Fruit fly (Drosophila melanogaster): ENCODE results near the gene Ets21C.

Ets21C gene

DNA sequence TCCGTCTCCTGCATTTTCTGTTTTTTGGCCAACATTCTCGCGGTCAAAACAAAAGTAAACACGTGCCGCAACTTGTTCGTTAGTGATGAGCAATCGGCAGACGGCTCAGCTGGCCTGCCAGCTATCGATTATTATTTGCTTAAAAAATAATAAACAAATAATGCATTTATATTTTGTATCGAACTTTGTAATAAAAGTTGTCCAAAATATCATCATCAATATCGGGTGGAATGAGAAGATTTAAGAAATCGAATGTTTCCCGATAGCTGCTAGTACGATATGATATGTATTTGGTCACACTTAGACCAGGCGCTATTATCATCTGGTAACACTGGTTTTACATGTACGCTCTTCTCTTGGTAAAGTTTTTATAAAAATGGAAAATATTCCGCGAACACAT, 15.3 kb upstream of the Ets21C start, which contains the start of the genes Nle and Sf3b1 (continued):
- peak; percentile 82 for TF ChIP-seq CG4617 (GFP tag; optimal IDR thresholded peaks at IDR 0.05; ENCODE audit: borderline replicate concordance)
- TF ChIP-seq CG1529 (GFP tag; optimal IDR thresholded peaks at IDR 0.05): no peak
- no peak for TF ChIP-seq cg (GFP tag; optimal IDR thresholded peaks at IDR 0.05)
- no peak for TF ChIP-seq lab (GFP tag; optimal IDR thresholded peaks at IDR 0.05)
- no peak for TF ChIP-seq Hey (tag; optimal IDR thresholded peaks at IDR 0.05)
- TF ChIP-seq E2f2 (GFP tag; IDR thresholded peaks at IDR 0.05): peak; percentile 57
- TF ChIP-seq ind (GFP tag; optimal IDR thresholded peaks at IDR 0.05): no peak
- peak; percentile 35 for TF ChIP-seq CG8944 (GFP tag; optimal IDR thresholded peaks at IDR 0.05)
- peak; percentile 27 for TF ChIP-seq CG16863 (GFP tag; optimal IDR thresholded peaks at IDR 0.05)
- no peak for TF ChIP-seq CG1832 (GFP tag; optimal IDR thresholded peaks at IDR 0.05)
- no peak for TF ChIP-seq CG8281 (tag; optimal IDR thresholded peaks at IDR 0.05)
- no peak for TF ChIP-seq CG43689 (GFP tag; IDR thresholded peaks at IDR 0.05)
- no peak for TF ChIP-seq scrt (GFP tag; optimal IDR thresholded peaks at IDR 0.05)
- peak; percentile 13 for TF ChIP-seq maf-S (GFP tag; optimal IDR thresholded peaks at IDR 0.05)
- peak; percentile 71 for TF ChIP-seq nmo (GFP tag; optimal IDR thresholded peaks at IDR 0.05)
- no peak for TF ChIP-seq Oli (tag; optimal IDR thresholded peaks at IDR 0.05)
- no peak for TF ChIP-seq CkIIα-i1 (GFP tag; IDR thresholded peaks at IDR 0.05)
- no peak for TF ChIP-seq bcd (GFP tag; optimal IDR thresholded peaks at IDR 0.05)
- TF ChIP-seq CG4360 (GFP tag; IDR thresholded peaks at IDR 0.05): no peak
- peak; percentile 91 for TF ChIP-seq Ets65A (GFP tag)
- no peak for TF ChIP-seq tll (GFP tag; optimal IDR thresholded peaks at IDR 0.05)
- peak; percentile 80 for TF ChIP-seq CG2120 (GFP tag; optimal IDR thresholded peaks at IDR 0.05)
- peak; percentile 87 for TF ChIP-seq kah (GFP tag; optimal IDR thresholded peaks at IDR 0.05)
- TF ChIP-seq CG31224 (GFP tag; IDR thresholded peaks at IDR 0.05): no peak
- TF ChIP-seq Tbp (GFP tag; optimal IDR thresholded peaks at IDR 0.05): no peak
- peak; percentile 77 for TF ChIP-seq Sry-β (GFP tag; optimal IDR thresholded peaks at IDR 0.05)
- no peak for TF ChIP-seq Ravus (GFP tag; IDR thresholded peaks at IDR 0.05)
- peak; percentile 73 for TF ChIP-seq Hsf (GFP tag; optimal IDR thresholded peaks at IDR 0.05)
- no peak for TF ChIP-seq CG31388 (GFP tag; optimal IDR thresholded peaks at IDR 0.05)
- TF ChIP-seq CHES-1-like (GFP tag; optimal IDR thresholded peaks at IDR 0.05): peak; percentile 80
- peak; percentile 68 for TF ChIP-seq CG13424 (tag; optimal IDR thresholded peaks at IDR 0.05)
- peak; percentile 66 for TF ChIP-seq Chrac-16 (GFP tag; optimal IDR thresholded peaks at IDR 0.05)
- no peak for TF ChIP-seq so (GFP tag; IDR thresholded peaks at IDR 0.05)
- TF ChIP-seq caup (GFP tag; optimal IDR thresholded peaks at IDR 0.05; ENCODE audit: severe bottlenecking): no peak
- no peak for TF ChIP-seq ranshi (GFP tag; IDR thresholded peaks at IDR 0.05)
- TF ChIP-seq twi (tag; optimal IDR thresholded peaks at IDR 0.05): peak; percentile 68
- no peak for TF ChIP-seq CG8765 (GFP tag; IDR thresholded peaks at IDR 0.05)
- no peak for TF ChIP-seq fru (optimal IDR thresholded peaks at IDR 0.05)
- TF ChIP-seq ci (GFP tag; IDR thresholded peaks at IDR 0.05): 0 out of 3 replicates have a peak, but pooled peaks have one; percentile 28
- no peak for TF ChIP-seq CG15479 (GFP tag; optimal IDR thresholded peaks at IDR 0.05)
- TF ChIP-seq bsh (GFP tag; optimal IDR thresholded peaks at IDR 0.05): no peak
- 0 out of 2 replicates have a peak, but pooled peaks have one; percentile 8 for TF ChIP-seq peb (GFP tag; IDR thresholded peaks at IDR 0.05)
- TF ChIP-seq wek (GFP tag; optimal IDR thresholded peaks at IDR 0.05): no peak
- peak; percentile 89 for TF ChIP-seq hb (GFP tag; IDR thresholded peaks at IDR 0.05; ENCODE audit: partially characterized antibody)
- no peak for TF ChIP-seq CG3726 (GFP tag; IDR thresholded peaks at IDR 0.05)
- peak; percentile 11 to 81 for TF ChIP-seq crp (GFP tag; optimal IDR thresholded peaks at IDR 0.05)
- TF ChIP-seq HmgD (GFP tag; optimal IDR thresholded peaks at IDR 0.05): no peak
- peak; percentile 50 for TF ChIP-seq CG10654 (GFP tag; optimal IDR thresholded peaks at IDR 0.05)
- TF ChIP-seq Nf-YB (GFP tag; optimal IDR thresholded peaks at IDR 0.05): peak; percentile 6
- TF ChIP-seq dmrt11E (tag; optimal IDR thresholded peaks at IDR 0.05): peak; percentile 36
- 0 out of 2 replicates have a peak, but pooled peaks have one; percentile 19 for TF ChIP-seq Ptx1 (GFP tag; IDR thresholded peaks at IDR 0.05)

Data from whole organism, embryonic.